Worm (Caenorhabditis elegans) whole organism, L2 larva: ENCODE measurements around the gene F53G2.13.

ENCODE experiments used
- F13H6.1 ChIP-seq: sonication (generic microtip); optimal IDR thresholded peaks from 2 replicates; lab custom pipeline; 2016; ENCODE audit warnings: missing genetic modification characterization, missing compliant biosample characterization
- alr-1 ChIP-seq: fragments of 150-350 bp; optimal IDR thresholded peaks from 2 replicates; lab custom pipeline; 2014; ENCODE audit warnings: missing biosample characterization, missing genetic modification characterization
- ama-1 ChIP-seq: fragments of 150-350 bp; optimal IDR thresholded peaks from 2 replicates; lab custom pipeline; 2018; ENCODE audit warnings: inconsistent platforms
- dmd-4 ChIP-seq: sonication (generic microtip); optimal IDR thresholded peaks from 2 replicates; lab custom pipeline; 2017; ENCODE audit warnings: missing biosample characterization, missing genetic modification characterization
- gmeb-1 ChIP-seq: fragments of 150-350 bp; optimal IDR thresholded peaks from 2 replicates; lab custom pipeline; 2014; ENCODE audit warnings: missing biosample characterization, missing genetic modification characterization
- lin-13 ChIP-seq: fragments of 150-350 bp; optimal IDR thresholded peaks from 2 replicates; lab custom pipeline; 2014; ENCODE audit warnings: missing biosample characterization, missing genetic modification reagents, missing genetic modification characterization
- lin-39 ChIP-seq: fragments of 150-350 bp; optimal IDR thresholded peaks from 2 replicates; lab custom pipeline; 2014; ENCODE audit warnings: missing biosample characterization, missing genetic modification reagents, missing genetic modification characterization
- lsy-2 ChIP-seq, 2 experiments: fragments of 150-350 bp in 1 of 2; sonication (generic microtip) in 1 of 2; optimal IDR thresholded peaks; 2 replicates each; lab custom pipeline; 2014 to 2017; ENCODE audit warnings: missing biosample characterization in 2 of 2, missing genetic modification characterization in 2 of 2
- nhr-237 ChIP-seq: fragments of 150-350 bp; optimal IDR thresholded peaks from 2 replicates; lab custom pipeline; 2014; ENCODE audit warnings: missing biosample characterization, missing genetic modification characterization
- nhr-77 ChIP-seq: fragments of 150-350 bp; optimal IDR thresholded peaks from 2 replicates; lab custom pipeline; 2014; ENCODE audit warnings: missing biosample characterization, missing genetic modification characterization
- unc-62 ChIP-seq: fragments of 150-350 bp; optimal IDR thresholded peaks from 2 replicates; lab custom pipeline; 2014; ENCODE audit warnings: missing biosample characterization, missing genetic modification reagents, missing genetic modification characterization
- zag-1 ChIP-seq: fragments of 150-350 bp; optimal IDR thresholded peaks from 2 replicates; lab custom pipeline; 2014; ENCODE audit warnings: missing biosample characterization, missing genetic modification characterization
- ztf-11 ChIP-seq: sonication (generic microtip); optimal IDR thresholded peaks from 2 replicates; lab custom pipeline; 2017; ENCODE audit warnings: missing biosample characterization, missing genetic modification characterization

DNA sequence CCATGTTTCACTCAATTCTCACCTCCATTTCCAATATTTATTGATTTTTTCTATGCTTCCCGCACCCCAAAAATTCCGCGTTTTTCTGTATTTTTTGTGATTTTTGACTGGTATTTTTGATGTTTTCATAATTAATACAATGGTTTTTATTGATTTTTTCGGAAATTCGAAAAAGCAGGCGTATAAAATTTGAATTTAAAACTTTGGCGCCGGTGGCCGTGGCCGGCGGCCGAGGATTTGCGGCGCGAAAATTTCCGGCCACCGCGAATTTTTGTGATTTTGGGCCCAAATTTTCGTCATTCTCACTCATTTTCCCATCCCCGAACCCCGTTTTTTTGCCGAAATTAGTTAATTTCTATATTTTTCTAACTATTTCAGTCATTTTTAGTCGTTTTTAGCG, 32.6 kb upstream of the F53G2.13 start:
- TF ChIP-seq lin-13 (GFP tag; lab: Kevin White, UChicago) (no peak), nhr-77 (tag; lab: Kevin White, UChicago) (no peak), lin-39 (no peak), F13H6.1 (no peak), dmd-4 (tag; lab: Kevin White, UChicago) (no peak), ama-1 (lab: Kevin White, UChicago) (no peak), ztf-11 (no peak), nhr-237 (no peak), alr-1 (tag; lab: Kevin White, UChicago) (no peak), zag-1 (no peak), gmeb-1 (peak; percentile 80), lsy-2 (tag; optimal IDR thresholded peaks at IDR 0.05; lab: Kevin White, UChicago) (peak in 1 of 2 experiments; percentile 50), unc-62 (GFP tag; lab: Kevin White, UChicago) (no peak)
